Worm (Caenorhabditis elegans) whole organism, L4/young adult: ENCODE data around the gene srz-99.

ENCODE experiments used
- W03F9.2 ChIP-seq: fragments of 150-350 bp; optimal IDR thresholded peaks from 2 replicates; lab custom pipeline; 2014; ENCODE audit warnings: missing biosample characterization, missing genetic modification characterization
- him-1 ChIP-seq: sonication (generic microtip); optimal IDR thresholded peaks from 2 replicates; lab custom pipeline; 2016; ENCODE audit warnings: missing genotype, missing genetic modification reagents, missing genetic modification characterization, missing compliant biosample characterization

DNA sequence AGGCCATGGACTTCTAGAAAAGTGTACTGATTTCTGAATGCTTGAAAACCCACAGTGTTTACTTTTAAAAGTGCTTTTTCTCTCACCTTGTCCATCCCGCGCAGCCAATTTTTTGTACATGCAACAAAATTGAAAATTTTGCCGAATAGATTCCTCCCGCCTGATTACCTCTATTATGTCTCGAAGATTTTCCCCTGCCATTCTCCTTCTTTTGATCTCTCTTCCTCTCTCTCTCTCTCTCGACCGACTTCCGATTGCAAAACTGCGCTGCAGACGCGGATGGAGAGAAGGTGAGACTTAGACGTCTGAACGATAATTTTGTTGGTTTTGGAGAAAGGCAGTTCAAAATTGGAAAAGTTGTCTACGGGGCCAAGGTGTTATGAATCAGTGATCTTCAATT lies 44.4 kb downstream of the srz-99 start:
- TF ChIP-seq him-1 (tag; lab: Kevin White, UChicago) (no peak), W03F9.2 (tag; lab: Kevin White, UChicago) (no peak)
